Worm (Caenorhabditis elegans): ENCODE measurements around the gene ace-1.

ace-1 gene

DNA sequence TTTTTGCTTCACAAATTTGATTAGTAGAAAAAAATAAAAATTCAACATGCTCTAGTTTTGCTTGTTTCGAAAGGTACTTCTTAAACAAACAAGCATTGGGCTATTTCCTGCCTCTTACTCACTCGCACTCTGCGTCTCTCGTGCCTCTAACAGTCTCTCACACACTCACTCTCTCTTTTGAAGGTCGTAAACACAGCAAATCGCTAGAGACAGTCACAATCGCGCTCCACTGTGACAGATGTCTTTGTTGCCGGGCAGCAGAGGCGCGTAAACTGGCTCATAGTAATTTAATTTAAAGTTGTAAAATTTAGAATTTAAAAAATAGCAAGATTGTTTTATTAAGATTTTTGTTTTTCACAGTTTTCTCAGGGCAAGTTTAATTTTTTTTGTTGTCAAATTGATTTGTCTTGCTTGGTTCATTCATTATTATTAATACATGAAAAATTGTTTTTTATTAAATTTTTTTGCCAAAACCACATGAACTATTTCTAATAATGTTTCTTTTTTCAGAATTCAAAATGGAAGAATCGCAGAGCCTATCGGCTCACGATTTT is 35.1 kb upstream of the ace-1 start, which contains the start of gene taf-3 (continued):
- TF ChIP-seq F10B5.3 (tag; optimal IDR thresholded peaks at IDR 0.05) (no peak), ZK546.5 (tag; optimal IDR thresholded peaks at IDR 0.05) (no peak), mdt-29 (GFP tag; IDR thresholded peaks at IDR 0.05) (no peak), lir-3 (tag; optimal IDR thresholded peaks at IDR 0.05) (no peak), ztf-11 (tag; optimal IDR thresholded peaks at IDR 0.05) (no peak), hlh-11 (tag; optimal IDR thresholded peaks at IDR 0.05) (peak; percentile 46), arid-1 (GFP tag; conservative IDR thresholded peaks at IDR 0.05) (no peak), Y105C5A.15 (GFP tag; IDR thresholded peaks at IDR 0.05) (no peak), lin-1 (GFP tag; IDR thresholded peaks at IDR 0.05) (peak; percentile 41; the same call in 1 of the 2 replicates), ama-1 (optimal IDR thresholded peaks at IDR 0.05) (no peak), Y5F2A.4 (GFP tag; optimal IDR thresholded peaks at IDR 0.05) (no peak), lin-38 (GFP tag; IDR thresholded peaks at IDR 0.05) (peak; percentile 52), lim-7 (GFP tag; IDR thresholded peaks at IDR 0.05) (no peak), zip-2 (tag; optimal IDR thresholded peaks at IDR 0.05) (no peak), cey-2 (tag; optimal IDR thresholded peaks at IDR 0.05; ENCODE audit: borderline replicate concordance, insufficient read depth) (no peak), duxl-1 (tag; optimal IDR thresholded peaks at IDR 0.05; ENCODE audit: poor library complexity) (no peak), nhr-111 (GFP tag; optimal IDR thresholded peaks at IDR 0.05) (no peak), ceh-32 (tag; optimal IDR thresholded peaks at IDR 0.05; ENCODE audit: poor library complexity) (no peak), skn-1 (tag; optimal IDR thresholded peaks at IDR 0.05) (no peak), aly-2 (tag; optimal IDR thresholded peaks at IDR 0.05) (no peak), madf-5 (GFP tag; IDR thresholded peaks at IDR 0.05) (no peak), nhr-42 (GFP tag; IDR thresholded peaks at IDR 0.05) (no peak), pha-4 (GFP tag; IDR thresholded peaks at IDR 0.05) (no peak), pha-4 (tag; optimal IDR thresholded peaks at IDR 0.05) (peak; percentile 66), ZK337.2 (GFP tag; IDR thresholded peaks at IDR 0.05) (no peak), nhr-77 (tag; optimal IDR thresholded peaks at IDR 0.05) (peak; percentile 2), lsy-2 (tag; optimal IDR thresholded peaks at IDR 0.05) (peak in 1 of 2 experiments; percentile 61), nhr-48 (tag; optimal IDR thresholded peaks at IDR 0.05) (no peak), ceh-62 (tag; optimal IDR thresholded peaks at IDR 0.05) (no peak), nhr-76 (tag; optimal IDR thresholded peaks at IDR 0.05) (no peak), egl-43 (GFP tag; IDR thresholded peaks at IDR 0.05) (no peak), snpc-4 (tag; optimal IDR thresholded peaks at IDR 0.05) (no peak), nhr-41 (GFP tag; IDR thresholded peaks at IDR 0.05) (no peak), unc-39 (tag; optimal IDR thresholded peaks at IDR 0.05) (no peak), set-16 (GFP tag; IDR thresholded peaks at IDR 0.05) (no peak), mxl-3 (GFP tag; optimal IDR thresholded peaks at IDR 0.05) (peak; percentile 38), daf-16 (GFP tag; optimal IDR thresholded peaks at IDR 0.05) (peak in 1 of 2 experiments; percentile 21), daf-16 (tag; optimal IDR thresholded peaks at IDR 0.05) (peak; percentile 94), lin-13 (GFP tag; optimal IDR thresholded peaks at IDR 0.05) (peak; percentile 11), tag-97 (GFP tag; IDR thresholded peaks at IDR 0.05) (no peak), mdl-1 (tag; optimal IDR thresholded peaks at IDR 0.05) (peak in 1 of 2 experiments; percentile 41), aha-1 (tag) (peak; percentile 93), zip-11 (GFP tag; IDR thresholded peaks at IDR 0.05) (no peak), php-3 (GFP tag; IDR thresholded peaks at IDR 0.05) (peak; percentile 60; the same call in 1 of the 2 replicates), fkh-10 (GFP tag; optimal IDR thresholded peaks at IDR 0.05) (no peak), dve-1 (tag; optimal IDR thresholded peaks at IDR 0.05; ENCODE audit: insufficient read depth) (peak; percentile 67), daf-8 (GFP tag; IDR thresholded peaks at IDR 0.05) (no peak), lin-39 (tag; optimal IDR thresholded peaks at IDR 0.05) (no peak), vab-7 (GFP tag; IDR thresholded peaks at IDR 0.05) (no peak), dmd-9 (GFP tag; IDR thresholded peaks at IDR 0.05) (no peak), rbr-2 (tag; optimal IDR thresholded peaks at IDR 0.05) (peak; percentile 52), saeg-2 (GFP tag; IDR thresholded peaks at IDR 0.05) (no peak)

Data from whole organism, L4 larva.